Fruit fly (Drosophila melanogaster) whole organism, embryonic: ENCODE measurements around the gene JIL-1.

Experiments used
- Bdp1 ChIP-seq: fragments of 200-800 bp; sonication (Bioruptor generic); optimal IDR thresholded peaks from 3 replicates; lab custom pipeline; 2016; ENCODE audit warnings: missing biosample characterization, missing genetic modification characterization
- CG10366 ChIP-seq: fragments of 200-800 bp; sonication (Bioruptor generic); IDR thresholded peaks from 2 replicates; pipeline ENCODE4 v1.3.6; 2022; ENCODE audit warnings: missing biosample characterization, missing genetic modification characterization
- CG12391 ChIP-seq: fragments of 200-800 bp; sonication (Bioruptor generic); optimal IDR thresholded peaks from 3 replicates; lab custom pipeline; 2018; ENCODE audit warnings: missing biosample characterization, mild to moderate bottlenecking, missing genetic modification characterization, moderate library complexity
- CG12659 ChIP-seq: fragments of 200-800 bp; sonication (Bioruptor generic); optimal IDR thresholded peaks from 3 replicates; lab custom pipeline; 2017; ENCODE audit warnings: mild to moderate bottlenecking, missing biosample characterization, missing genetic modification reagents, missing genetic modification characterization
- CG13424 ChIP-seq: fragments of 200-800 bp; sonication (Bioruptor generic); optimal IDR thresholded peaks from 2 replicates; lab custom pipeline; 2019; ENCODE audit warnings: missing biosample characterization, mild to moderate bottlenecking, missing genetic modification characterization, moderate library complexity
- CG14050 ChIP-seq: fragments of 200-800 bp; sonication (Bioruptor generic); IDR thresholded peaks from 3 replicates; pipeline ENCODE4 v1.3.6; 2022; ENCODE audit warnings: missing biosample characterization, missing genetic modification characterization
- CG15514 ChIP-seq: fragments of 200-800 bp; sonication (Bioruptor generic); optimal IDR thresholded peaks from 3 replicates; lab custom pipeline; 2017; ENCODE audit warnings: missing biosample characterization, missing genetic modification characterization, mild to moderate bottlenecking, moderate library complexity, missing genetic modification reagents
- CG15601 ChIP-seq: fragments of 200-800 bp; sonication (Bioruptor generic); optimal IDR thresholded peaks from 3 replicates; lab custom pipeline; 2019; ENCODE audit warnings: missing biosample characterization, mild to moderate bottlenecking, missing genetic modification characterization, moderate library complexity
- CG17912 ChIP-seq: fragments of 200-800 bp; sonication (Bioruptor generic); optimal IDR thresholded peaks from 2 replicates; lab custom pipeline; 2018; ENCODE audit warnings: missing biosample characterization, mild to moderate bottlenecking, missing genetic modification characterization
- CG2678 ChIP-seq: fragments of 200-800 bp; sonication (Bioruptor generic); optimal IDR thresholded peaks from 3 replicates; lab custom pipeline; 2019; ENCODE audit warnings: missing biosample characterization, mild to moderate bottlenecking, missing genetic modification characterization, moderate library complexity
- CG3163 ChIP-seq: fragments of 200-800 bp; sonication (Bioruptor generic); optimal IDR thresholded peaks from 3 replicates; lab custom pipeline; 2016; ENCODE audit warnings: missing biosample characterization, missing genetic modification characterization
- CG32767 ChIP-seq: fragments of 200-800 bp; sonication (Bioruptor generic); IDR thresholded peaks from 2 replicates; pipeline ENCODE4 v1.3.6; 2022; ENCODE audit warnings: missing biosample characterization, missing genetic modification characterization
- CG3407 ChIP-seq: fragments of 200-800 bp; sonication (Bioruptor generic); optimal IDR thresholded peaks from 2 replicates; lab custom pipeline; 2018; ENCODE audit warnings: missing biosample characterization, mild to moderate bottlenecking, missing genetic modification characterization
- CG34224 ChIP-seq: fragments of 200-800 bp; sonication (Bioruptor generic); IDR thresholded peaks from 3 replicates; pipeline ENCODE4 v1.3.6; 2022; ENCODE audit warnings: missing biosample characterization, missing genetic modification characterization; ENCODE audit not compliant: partially characterized antibody
- CG3847 ChIP-seq: fragments of 200-800 bp; sonication (Bioruptor generic); IDR thresholded peaks from 2 replicates; pipeline ENCODE4 v1.3.6; 2022; ENCODE audit warnings: missing biosample characterization, missing genetic modification characterization
- CG4617 ChIP-seq: fragments of 200-800 bp; sonication (Bioruptor generic); optimal IDR thresholded peaks from 3 replicates; lab custom pipeline; 2016; ENCODE audit warnings: missing biosample characterization, missing genetic modification characterization, borderline replicate concordance
- CG5953 ChIP-seq: fragments of 200-800 bp; sonication (Bioruptor generic); IDR thresholded peaks from 2 replicates; pipeline ENCODE4 v1.3.6; 2022; ENCODE audit warnings: missing biosample characterization, missing genetic modification characterization
- CG6689 ChIP-seq: fragments of 200-800 bp; sonication (Bioruptor generic); IDR thresholded peaks from 2 replicates; pipeline ENCODE4 v1.3.6; 2022; ENCODE audit warnings: missing biosample characterization, missing genetic modification characterization
- CG7987 ChIP-seq: fragments of 200-800 bp; sonication (Bioruptor generic); optimal IDR thresholded peaks from 2 replicates; lab custom pipeline; 2018; ENCODE audit warnings: missing biosample characterization, mild to moderate bottlenecking, missing genetic modification characterization, moderate library complexity
- CG8290 ChIP-seq, 3 experiments: fragments of 200-800 bp; sonication (Bioruptor generic); optimal IDR thresholded peaks; 2 replicates each; lab custom pipeline; 2016 to 2019; ENCODE audit warnings: missing biosample characterization in 3 of 3, missing genetic modification characterization in 3 of 3, mild to moderate bottlenecking in 2 of 3, moderate library complexity in 1 of 3
- CG8478 ChIP-seq: fragments of >200 bp; optimal IDR thresholded peaks from 2 replicates; lab custom pipeline; 2018
- CG8924 ChIP-seq: fragments of 200-800 bp; optimal IDR thresholded peaks from 3 replicates; lab custom pipeline; 2019; ENCODE audit warnings: missing biosample characterization, mild to moderate bottlenecking, missing genetic modification characterization, moderate library complexity
- CG9437 ChIP-seq: fragments of 200-800 bp; sonication (Bioruptor generic); optimal IDR thresholded peaks from 2 replicates; lab custom pipeline; 2018; ENCODE audit warnings: missing biosample characterization, mild to moderate bottlenecking, missing genetic modification characterization
- CG9817 ChIP-seq: fragments of 200-800 bp; sonication (Bioruptor generic); optimal IDR thresholded peaks from 2 replicates; lab custom pipeline; 2018; ENCODE audit warnings: missing biosample characterization, mild to moderate bottlenecking, missing genetic modification characterization, moderate library complexity
- CG9932 ChIP-seq: fragments of 200-800 bp; sonication (Bioruptor generic); IDR thresholded peaks from 2 replicates; pipeline ENCODE4 v1.3.6; 2022; ENCODE audit warnings: missing biosample characterization, missing genetic modification characterization
- Chrac-16 ChIP-seq: fragments of 200-800 bp; sonication (Bioruptor generic); optimal IDR thresholded peaks from 3 replicates; lab custom pipeline; 2016; ENCODE audit warnings: missing biosample characterization, missing genetic modification characterization
- CoRest ChIP-seq: fragments of 200-800 bp; sonication (Bioruptor generic); optimal IDR thresholded peaks from 3 replicates; lab custom pipeline; 2018; ENCODE audit warnings: missing biosample characterization, mild to moderate bottlenecking, missing genetic modification characterization, moderate library complexity
- Gsc ChIP-seq: fragments of 200-800 bp; sonication (Bioruptor generic); IDR thresholded peaks from 2 replicates; pipeline ENCODE4 v1.3.6; 2022; ENCODE audit warnings: missing biosample characterization, missing genetic modification characterization
- Kr ChIP-seq: fragments of 200-800 bp; sonication (Bioruptor generic); optimal IDR thresholded peaks from 2 replicates; lab custom pipeline; 2017; ENCODE audit warnings: missing biosample characterization, mild to moderate bottlenecking, missing genetic modification characterization
- MTF-1 ChIP-seq: fragments of 200-800 bp; sonication (Bioruptor generic); optimal IDR thresholded peaks from 2 replicates; lab custom pipeline; 2018; ENCODE audit warnings: missing biosample characterization, mild to moderate bottlenecking, missing genetic modification characterization, borderline replicate concordance
- NC2β ChIP-seq: fragments of 200-800 bp; sonication (Bioruptor generic); optimal IDR thresholded peaks from 2 replicates; lab custom pipeline; 2016; ENCODE audit warnings: missing biosample characterization, missing genetic modification characterization
- Side ChIP-seq: fragments of 200-800 bp; sonication (Bioruptor generic); optimal IDR thresholded peaks from 2 replicates; lab custom pipeline; 2016; ENCODE audit warnings: missing biosample characterization, missing genetic modification characterization
- TFAM ChIP-seq: fragments of 200-800 bp; sonication (Bioruptor generic); optimal IDR thresholded peaks from 2 replicates; lab custom pipeline; 2017; ENCODE audit warnings: missing biosample characterization, missing genetic modification characterization, inconsistent platforms
- Usf ChIP-seq: fragments of 200-800 bp; sonication (Bioruptor generic); optimal IDR thresholded peaks from 2 replicates; lab custom pipeline; 2017; ENCODE audit warnings: missing genotype, missing biosample characterization, missing genetic modification characterization
- Vsx1 ChIP-seq: fragments of 200-800 bp; sonication (Bioruptor generic); optimal IDR thresholded peaks from 2 replicates; lab custom pipeline; 2017; ENCODE audit warnings: missing biosample characterization, mild to moderate bottlenecking, missing genetic modification characterization, missing genetic modification reagents
- ara ChIP-seq: fragments of 200-800 bp; sonication (Bioruptor generic); IDR thresholded peaks from 2 replicates; pipeline ENCODE4 v1.3.6; 2022; ENCODE audit warnings: missing biosample characterization, missing genetic modification characterization
- chif ChIP-seq, 2 experiments: fragments of 200-800 bp; sonication (Bioruptor generic); optimal IDR thresholded peaks; 3 replicates each; lab custom pipeline; 2016; ENCODE audit warnings: missing biosample characterization in 2 of 2, missing genetic modification characterization in 2 of 2
- corto ChIP-seq: fragments of 200-800 bp; sonication (Bioruptor generic); optimal IDR thresholded peaks from 2 replicates; lab custom pipeline; 2016; ENCODE audit warnings: missing biosample characterization, mild to moderate bottlenecking, missing genetic modification characterization, moderate library complexity
- croc ChIP-seq: fragments of 200-800 bp; sonication (Bioruptor generic); conservative IDR thresholded peaks from 3 replicates; pipeline ENCODE4 v1.3.6; 2022; ENCODE audit warnings: missing biosample characterization, missing genetic modification characterization
- crp ChIP-seq, 2 experiments: fragments of 200-800 bp; sonication (Bioruptor generic); optimal IDR thresholded peaks; 2 replicates in 1 of 2; 3 replicates in 1 of 2; lab custom pipeline; 2017; ENCODE audit warnings: missing biosample characterization in 2 of 2, missing genetic modification characterization in 2 of 2, mild to moderate bottlenecking in 1 of 2, moderate library complexity in 1 of 2
- dmrt11E ChIP-seq: fragments of 200-800 bp; sonication (Bioruptor generic); optimal IDR thresholded peaks from 3 replicates; lab custom pipeline; 2018; ENCODE audit warnings: missing biosample characterization, mild to moderate bottlenecking, missing genetic modification characterization, moderate library complexity
- h ChIP-seq: fragments of >200 bp; optimal IDR thresholded peaks from 2 replicates; lab custom pipeline; 2017
- p53 ChIP-seq: fragments of 200-800 bp; sonication (Bioruptor generic); optimal IDR thresholded peaks from 2 replicates; lab custom pipeline; 2016; ENCODE audit warnings: missing biosample characterization, missing genetic modification characterization
- pum ChIP-seq: fragments of 200-800 bp; sonication (Bioruptor generic); optimal IDR thresholded peaks from 2 replicates; lab custom pipeline; 2016; ENCODE audit warnings: missing biosample characterization, missing genetic modification characterization
- shn ChIP-seq: fragments of 200-800 bp; sonication (Bioruptor generic); optimal IDR thresholded peaks from 3 replicates; lab custom pipeline; 2016; ENCODE audit warnings: missing biosample characterization, missing genetic modification characterization
- vfl ChIP-seq: fragments of 200-800 bp; sonication (Bioruptor generic); optimal IDR thresholded peaks from 2 replicates; lab custom pipeline; 2016; ENCODE audit warnings: missing biosample characterization, missing genetic modification characterization
- z ChIP-seq: fragments of 200-800 bp; sonication (Bioruptor generic); IDR thresholded peaks from 3 replicates; pipeline ENCODE4 v1.3.6; 2022; ENCODE audit warnings: missing biosample characterization, missing genetic modification characterization
- zfh1 ChIP-seq: fragments of 200-800 bp; sonication (Bioruptor generic); IDR thresholded peaks from 3 replicates; pipeline ENCODE4 v1.3.6; 2022; ENCODE audit warnings: missing biosample characterization, missing genetic modification characterization
- zfh2 ChIP-seq: fragments of 200-800 bp; sonication (Bioruptor generic); optimal IDR thresholded peaks from 2 replicates; lab custom pipeline; 2016; ENCODE audit warnings: missing biosample characterization, missing genetic modification characterization

JIL-1 gene

dm6 chr3L:11125636-11126532, 32.9 kb upstream of the JIL-1 start (continued):
- TF ChIP-seq CG8478 (no peak), Chrac-16 (GFP tag; lab: Kevin White, UChicago) (no peak), CG14050 (GFP tag; lab: Robert Waterston, UW) (no peak), CG34224 (GFP tag; lab: Robert Waterston, UW) (no peak), CG9437 (GFP tag; lab: Kevin White, UChicago) (no peak), CG6689 (no peak), CG2678 (tag; lab: Kevin White, UChicago) (no peak), CG4617 (no peak), pum (GFP tag; lab: Kevin White, UChicago) (no peak), croc (GFP tag; lab: Robert Waterston, UW) (no peak), CG3847 (no peak), MTF-1 (no peak), CG5953 (GFP tag; lab: Robert Waterston, UW) (no peak), p53 (GFP tag; lab: Kevin White, UChicago) (no peak), Kr (GFP tag; lab: Kevin White, UChicago) (no peak), zfh2 (GFP tag; lab: Kevin White, UChicago) (peak; percentile 23), CG9932 (GFP tag; lab: Robert Waterston, UW) (0 out of 2 replicates have a peak, but pooled peaks have one; percentile 7), CG8290 (GFP tag; optimal IDR thresholded peaks at IDR 0.05; lab: Kevin White, UChicago) (no peak), CG8290 (tag; optimal IDR thresholded peaks at IDR 0.05; lab: Kevin White, UChicago) (no peak), shn (GFP tag; lab: Kevin White, UChicago) (no peak), CG13424 (tag; lab: Kevin White, UChicago) (no peak), Vsx1 (GFP tag; lab: Kevin White, UChicago) (no peak), CG15601 (tag; lab: Kevin White, UChicago) (no peak), CG32767 (GFP tag; lab: Robert Waterston, UW) (no peak), h (lab: Kevin White, UChicago) (no peak), Bdp1 (GFP tag; lab: Kevin White, UChicago) (no peak), CG12659 (GFP tag; lab: Kevin White, UChicago) (no peak), CG3163 (no peak), chif (GFP tag; optimal IDR thresholded peaks at IDR 0.05; lab: Kevin White, UChicago) (no peak), vfl (GFP tag; lab: Kevin White, UChicago) (no peak), CG7987 (GFP tag; lab: Kevin White, UChicago) (peak; percentile 38), Gsc (GFP tag; lab: Robert Waterston, UW) (no peak), z (GFP tag; lab: Robert Waterston, UW) (0 out of 3 replicates have a peak, but pooled peaks have one; percentile 13), CG8924 (tag; lab: Kevin White, UChicago) (no peak), dmrt11E (no peak), Side (GFP tag; lab: Kevin White, UChicago) (no peak), CG3407 (GFP tag; lab: Kevin White, UChicago) (no peak), crp (GFP tag; optimal IDR thresholded peaks at IDR 0.05; lab: Kevin White, UChicago) (no peak), NC2β (GFP tag; lab: Kevin White, UChicago) (no peak), CG17912 (GFP tag; lab: Kevin White, UChicago) (no peak), corto (GFP tag; lab: Kevin White, UChicago) (no peak), CoRest (tag; lab: Kevin White, UChicago) (no peak), zfh1 (GFP tag; lab: Robert Waterston, UW) (no peak), CG15514 (GFP tag; lab: Kevin White, UChicago) (no peak), CG10366 (GFP tag; lab: Robert Waterston, UW) (no peak), CG12391 (tag; lab: Kevin White, UChicago) (peak; percentile 6), Usf (GFP tag; lab: Kevin White, UChicago) (no peak), TFAM (GFP tag; lab: Kevin White, UChicago) (no peak), CG9817 (tag; lab: Kevin White, UChicago) (no peak), ara (GFP tag; lab: Robert Waterston, UW) (no peak)
